Fruit fly (Drosophila melanogaster): ENCODE data around the gene CG14367.
A peak's percentile ranks its signal among the peaks of the same experiment; 100 is the strongest.

The CG14367 gene

DNA sequence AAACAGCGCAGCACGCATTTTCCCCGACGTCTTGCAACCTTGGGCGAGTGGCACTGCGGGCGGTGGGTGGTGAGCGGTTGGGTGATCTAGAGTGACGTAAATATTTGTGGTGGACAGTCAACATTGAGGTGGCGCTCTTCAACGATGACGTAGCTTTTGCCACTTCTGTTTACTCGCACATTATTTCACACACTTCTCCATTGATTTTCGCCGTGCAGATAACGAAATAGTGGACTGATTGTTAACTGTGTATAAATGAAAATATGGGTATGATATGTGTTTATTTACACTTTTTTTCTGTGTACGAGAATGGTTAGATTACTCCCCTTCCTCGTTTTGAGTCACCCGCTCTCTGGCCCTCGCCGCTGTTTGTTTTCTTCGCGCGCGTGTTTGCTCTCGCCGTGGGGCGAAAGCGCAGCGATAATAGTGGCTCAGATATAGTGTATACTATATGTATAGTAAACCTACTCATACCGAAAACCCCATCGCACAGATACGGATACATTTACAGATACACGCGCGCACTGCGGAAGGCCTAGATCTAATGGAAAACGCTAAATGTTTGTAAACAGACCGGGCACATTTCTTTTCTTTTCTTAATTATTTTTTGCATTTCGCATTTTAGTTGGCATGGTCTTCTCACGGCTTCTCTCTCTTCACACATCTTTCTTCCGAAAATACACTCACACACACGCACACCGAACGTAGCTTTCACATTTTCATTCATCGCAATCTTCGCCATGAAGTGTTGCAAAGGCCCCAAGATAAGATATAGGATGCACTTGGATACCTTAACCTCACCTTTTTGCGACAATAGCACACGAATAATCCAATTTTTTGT, 7.3 kb upstream of the CG14367 start, which contains the start of gene omd:
omd (minus strand) TSS at position 840 of the 841 bp plus-strand sequence.
- TF ChIP-seq CG6808 (GFP tag; optimal IDR thresholded peaks at IDR 0.05) (no peak), CG8319 (GFP tag; optimal IDR thresholded peaks at IDR 0.05) (no peak), Blimp-1 (GFP tag; optimal IDR thresholded peaks at IDR 0.05) (no peak), dsx (GFP tag; optimal IDR thresholded peaks at IDR 0.05; ENCODE audit: poor library complexity, severe bottlenecking) (no peak), topi (GFP tag; optimal IDR thresholded peaks at IDR 0.05) (no peak), fd85E (GFP tag; optimal IDR thresholded peaks at IDR 0.05) (no peak), net (GFP tag; optimal IDR thresholded peaks at IDR 0.05) (peak; percentile 30), CG11902 (GFP tag; optimal IDR thresholded peaks at IDR 0.05) (no peak), CG3919 (GFP tag; optimal IDR thresholded peaks at IDR 0.05) (peak; percentile 23), Met (GFP tag; optimal IDR thresholded peaks at IDR 0.05) (no peak), cyc (GFP tag; optimal IDR thresholded peaks at IDR 0.05) (no peak), CG7368 (GFP tag; optimal IDR thresholded peaks at IDR 0.05) (peak; percentile 25), CG15336 (GFP tag; IDR thresholded peaks at IDR 0.05) (peak; percentile 24; the same call in 1 of the 2 replicates), Hr4 (GFP tag; optimal IDR thresholded peaks at IDR 0.05) (peak; percentile 52), Hr39 (GFP tag; optimal IDR thresholded peaks at IDR 0.05) (no peak), CG11762 (GFP tag; optimal IDR thresholded peaks at IDR 0.05; ENCODE audit: insufficient read depth) (no peak), dac (GFP tag; optimal IDR thresholded peaks at IDR 0.05) (no peak), CG6792 (GFP tag; optimal IDR thresholded peaks at IDR 0.05) (no peak), lz (GFP tag; optimal IDR thresholded peaks at IDR 0.05) (no peak), Eip75B (GFP tag; optimal IDR thresholded peaks at IDR 0.05) (no peak), fkh (GFP tag; optimal IDR thresholded peaks at IDR 0.05) (peak; percentile 99), eg (GFP tag; IDR thresholded peaks at IDR 0.05) (no peak; the same call in 2 of the 3 replicates), CG4318 (GFP tag; optimal IDR thresholded peaks at IDR 0.05) (no peak), CG8119 (GFP tag; IDR thresholded peaks at IDR 0.05) (peak; percentile 43; the same call in 1 of the 3 replicates), pdm3 (GFP tag; optimal IDR thresholded peaks at IDR 0.05) (no peak), CG34406 (GFP tag; optimal IDR thresholded peaks at IDR 0.05) (peak; percentile 20), CG11294 (GFP tag; IDR thresholded peaks at IDR 0.05) (no peak), Sox102F (GFP tag; optimal IDR thresholded peaks at IDR 0.05) (no peak), fd59A (GFP tag; optimal IDR thresholded peaks at IDR 0.05) (peak; percentile 0), salr (GFP tag; optimal IDR thresholded peaks at IDR 0.05) (peak; percentile 5 to 14), CG32006 (GFP tag; optimal IDR thresholded peaks at IDR 0.05) (peak; percentile 51), Eip78C (GFP tag) (peak; percentile 78), CG6163 (GFP tag; IDR thresholded peaks at IDR 0.05) (peak; percentile 59; the same call in 2 of the 3 replicates), CG6276 (GFP tag; optimal IDR thresholded peaks at IDR 0.05) (no peak), achi (GFP tag; optimal IDR thresholded peaks at IDR 0.05) (peak; percentile 39), CG1621 (tag; optimal IDR thresholded peaks at IDR 0.05) (no peak), spab (GFP tag; optimal IDR thresholded peaks at IDR 0.05) (no peak), CG8632 (GFP tag; optimal IDR thresholded peaks at IDR 0.05) (peak; percentile 21), esn (GFP tag; optimal IDR thresholded peaks at IDR 0.05) (no peak), Hr38 (GFP tag; optimal IDR thresholded peaks at IDR 0.05) (no peak), Eip93F (GFP tag; optimal IDR thresholded peaks at IDR 0.05) (no peak), acj6 (GFP tag; optimal IDR thresholded peaks at IDR 0.05) (peak; percentile 16), Gug (GFP tag; IDR thresholded peaks at IDR 0.05) (no peak), Lpt (GFP tag; optimal IDR thresholded peaks at IDR 0.05) (no peak), ss (GFP tag; optimal IDR thresholded peaks at IDR 0.05) (peak in 1 of 2 experiments; percentile 47), CG6854 (GFP tag; optimal IDR thresholded peaks at IDR 0.05) (no peak), Smox (GFP tag; optimal IDR thresholded peaks at IDR 0.05) (no peak), CG16779 (tag; optimal IDR thresholded peaks at IDR 0.05) (peak; percentile 69)
